Worm (Caenorhabditis elegans) whole organism, mixed stage, embryonic: ENCODE results near the gene F15B9.10.

Experiments
- M03D4.4 ChIP-seq: sonication (generic microtip); optimal IDR thresholded peaks from 2 replicates; lab custom pipeline; 2017; ENCODE audit warnings: mild to moderate bottlenecking, missing genetic modification characterization, missing compliant biosample characterization
- bed-3 ChIP-seq: fragments of 200-800 bp; sonication (Bioruptor generic); optimal IDR thresholded peaks from 3 replicates; lab custom pipeline; 2018; ENCODE audit warnings: mild to moderate bottlenecking, missing genetic modification characterization, moderate library complexity, missing compliant biosample characterization
- blmp-1 ChIP-seq: fragments of 150-350 bp; optimal IDR thresholded peaks from 2 replicates; lab custom pipeline; 2014; ENCODE audit warnings: missing biosample characterization, missing genetic modification characterization
- ceh-43 ChIP-seq: fragments of 200-800 bp; sonication (Bioruptor generic); optimal IDR thresholded peaks from 2 replicates; lab custom pipeline; 2018; ENCODE audit warnings: mild to moderate bottlenecking, missing genetic modification characterization, moderate library complexity, missing compliant biosample characterization
- ceh-83 ChIP-seq: fragments of 200-800 bp; sonication (Bioruptor generic); optimal IDR thresholded peaks from 2 replicates; lab custom pipeline; 2018; ENCODE audit warnings: mild to moderate bottlenecking, missing genetic modification characterization, missing compliant biosample characterization
- ces-1 ChIP-seq: fragments of 150-350 bp; optimal IDR thresholded peaks from 2 replicates; lab custom pipeline; 2014; ENCODE audit warnings: missing biosample characterization, missing genetic modification reagents, missing genetic modification characterization
- drap-1 ChIP-seq: fragments of 200-800 bp; sonication (Bioruptor generic); optimal IDR thresholded peaks from 3 replicates; lab custom pipeline; 2018; ENCODE audit warnings: mild to moderate bottlenecking, missing genetic modification characterization, missing compliant biosample characterization
- elt-1 ChIP-seq: sonication (generic microtip); optimal IDR thresholded peaks from 2 replicates; lab custom pipeline; 2017; ENCODE audit warnings: missing genetic modification characterization, mild to moderate bottlenecking, missing compliant biosample characterization, antibody characterized with exemption, moderate library complexity, borderline replicate concordance; ENCODE audit not compliant: insufficient read depth
- elt-3 ChIP-seq: fragments of 150-350 bp; optimal IDR thresholded peaks from 2 replicates; lab custom pipeline; 2014; ENCODE audit warnings: missing biosample characterization, missing genetic modification characterization
- flh-1 ChIP-seq: fragments of 200-800 bp; sonication (Bioruptor generic); optimal IDR thresholded peaks from 2 replicates; lab custom pipeline; 2018; ENCODE audit warnings: mild to moderate bottlenecking, missing genetic modification characterization, moderate library complexity, missing compliant biosample characterization
- ham-2 ChIP-seq: fragments of 200-800 bp; sonication (Bioruptor generic); optimal IDR thresholded peaks from 2 replicates; lab custom pipeline; 2018; ENCODE audit warnings: mild to moderate bottlenecking, missing genetic modification characterization, missing compliant biosample characterization
- hlh-1 ChIP-seq: fragments of 150-350 bp; optimal IDR thresholded peaks from 2 replicates; lab custom pipeline; 2014; ENCODE audit warnings: missing biosample characterization, missing genetic modification reagents, missing genetic modification characterization
- lin-13 ChIP-seq: fragments of 150-350 bp; optimal IDR thresholded peaks from 2 replicates; lab custom pipeline; 2014; ENCODE audit warnings: missing biosample characterization, missing genetic modification characterization
- lin-32 ChIP-seq: fragments of 200-800 bp; sonication (Bioruptor generic); optimal IDR thresholded peaks from 2 replicates; lab custom pipeline; 2018; ENCODE audit warnings: mild to moderate bottlenecking, missing genetic modification characterization, missing compliant biosample characterization
- lsy-2 ChIP-seq: fragments of 150-350 bp; optimal IDR thresholded peaks from 2 replicates; lab custom pipeline; 2014; ENCODE audit warnings: missing biosample characterization, missing genetic modification characterization
- mab-5 ChIP-seq: fragments of 150-350 bp; optimal IDR thresholded peaks from 2 replicates; lab custom pipeline; 2014; ENCODE audit warnings: missing biosample characterization, missing genetic modification characterization
- mep-1 ChIP-seq: fragments of 150-350 bp; optimal IDR thresholded peaks from 2 replicates; lab custom pipeline; 2017; ENCODE audit warnings: missing biosample characterization, missing genetic modification reagents, missing genetic modification characterization, inconsistent platforms
- nhr-12 ChIP-seq: fragments of 150-350 bp; optimal IDR thresholded peaks from 2 replicates; lab custom pipeline; 2014; ENCODE audit warnings: missing biosample characterization, missing genetic modification characterization
- nhr-2 ChIP-seq: fragments of 150-350 bp; optimal IDR thresholded peaks from 2 replicates; lab custom pipeline; 2014; ENCODE audit warnings: missing biosample characterization, missing genetic modification characterization
- nhr-237 ChIP-seq: fragments of 150-350 bp; optimal IDR thresholded peaks from 2 replicates; lab custom pipeline; 2014; ENCODE audit warnings: missing biosample characterization, missing genetic modification characterization
- nhr-76 ChIP-seq: sonication (generic microtip); optimal IDR thresholded peaks from 2 replicates; lab custom pipeline; 2017; ENCODE audit warnings: missing biosample characterization, missing genetic modification characterization
- sem-2 ChIP-seq: fragments of 200-800 bp; sonication (Bioruptor generic); optimal IDR thresholded peaks from 2 replicates; lab custom pipeline; 2018; ENCODE audit warnings: mild to moderate bottlenecking, missing genetic modification characterization, missing compliant biosample characterization
- snpc-4 ChIP-seq: fragments of 150-350 bp; optimal IDR thresholded peaks from 2 replicates; lab custom pipeline; 2014; ENCODE audit warnings: missing biosample characterization, missing genetic modification characterization
- sptf-1 ChIP-seq: sonication (generic microtip); optimal IDR thresholded peaks from 2 replicates; lab custom pipeline; 2017; ENCODE audit warnings: mild to moderate bottlenecking, missing genetic modification characterization, moderate library complexity, missing compliant biosample characterization
- tbx-8 ChIP-seq: fragments of 200-800 bp; sonication (Bioruptor generic); optimal IDR thresholded peaks from 2 replicates; lab custom pipeline; 2018; ENCODE audit warnings: mild to moderate bottlenecking, missing genetic modification characterization, moderate library complexity, missing compliant biosample characterization
- unc-120 ChIP-seq: sonication (generic microtip); optimal IDR thresholded peaks from 2 replicates; lab custom pipeline; 2017; ENCODE audit warnings: missing genetic modification characterization, missing compliant biosample characterization; ENCODE audit not compliant: poor library complexity, severe bottlenecking
- unc-39 ChIP-seq: fragments of 150-350 bp; optimal IDR thresholded peaks from 2 replicates; lab custom pipeline; 2014; ENCODE audit warnings: missing biosample characterization, missing genetic modification characterization
- zip-8 ChIP-seq: fragments of 150-350 bp; optimal IDR thresholded peaks from 2 replicates; lab custom pipeline; 2014; ENCODE audit warnings: missing biosample characterization, missing genetic modification characterization

F15B9.10 gene

ce11 chrV:13036466-13036865, 27.7 kb upstream of the F15B9.10 start, which contains the start of gene W07G4.2:
W07G4.2 (minus strand) TSS chrV:13036566.
- TF ChIP-seq zip-8 (no peak), ces-1 (GFP tag; lab: Kevin White, UChicago) (no peak), mep-1 (no peak), sptf-1 (tag; lab: Kevin White, UChicago) (no peak), lsy-2 (tag; lab: Kevin White, UChicago) (no peak), sem-2 (GFP tag; lab: Kevin White, UChicago) (no peak), lin-13 (tag; lab: Kevin White, UChicago) (no peak), elt-3 (tag; lab: Kevin White, UChicago) (no peak), M03D4.4 (tag; lab: Kevin White, UChicago) (no peak), nhr-2 (tag; lab: Kevin White, UChicago) (no peak), bed-3 (GFP tag; lab: Kevin White, UChicago) (no peak), hlh-1 (tag; lab: Kevin White, UChicago) (no peak), elt-1 (no peak), mab-5 (no peak), unc-39 (tag; lab: Kevin White, UChicago) (no peak)

- TF ChIP-seq ceh-43 (GFP tag; lab: Kevin White, UChicago) (no peak), M03D4.4 (tag; lab: Kevin White, UChicago) (no peak), flh-1 (no peak), ceh-83 (no peak), mep-1 (no peak), sem-2 (GFP tag; lab: Kevin White, UChicago) (no peak), elt-1 (no peak), hlh-1 (tag; lab: Kevin White, UChicago) (no peak), lin-32 (no peak), drap-1 (GFP tag; lab: Kevin White, UChicago) (no peak), mab-5 (no peak), unc-39 (tag; lab: Kevin White, UChicago) (no peak)
Measured at ce11 chrV:13034604-13035003, 25.9 kb upstream of the F15B9.10 start, which contains the start of gene W07G4.7. W07G4.7 (minus strand) TSS chrV:13034704.

- TF ChIP-seq snpc-4 (tag; lab: Kevin White, UChicago): no peak
- no peak for TF ChIP-seq mep-1
- TF ChIP-seq unc-120 (tag; lab: Kevin White, UChicago): no peak
- TF ChIP-seq ham-2: no peak
- no peak for TF ChIP-seq lsy-2 (tag; lab: Kevin White, UChicago)
- no peak for TF ChIP-seq lin-13 (tag; lab: Kevin White, UChicago)
- no peak for TF ChIP-seq lin-32
- no peak for TF ChIP-seq zip-8
- no peak for TF ChIP-seq ces-1 (GFP tag; lab: Kevin White, UChicago)
- TF ChIP-seq ceh-83: no peak
- no peak for TF ChIP-seq blmp-1 (tag; lab: Kevin White, UChicago)
- TF ChIP-seq tbx-8 (GFP tag; lab: Kevin White, UChicago): no peak
Measured at ce11 chrV:13033223-13033622, 24.5 kb upstream of the F15B9.10 start, which contains the start of gene W07G4.1. W07G4.1 (plus strand) TSS chrV:13033523.

ce11 chrV:13028871-13029270, 20.1 kb upstream of the F15B9.10 start:
- TF ChIP-seq ces-1 (GFP tag; lab: Kevin White, UChicago) (peak; percentile 99), M03D4.4 (tag; lab: Kevin White, UChicago) (no peak)

ce11 chrV:13026631-13027299, 18.0 kb upstream of the F15B9.10 start:
- peak; percentile 94 for TF ChIP-seq ces-1 (GFP tag; lab: Kevin White, UChicago)
- no peak for TF ChIP-seq ceh-43 (GFP tag; lab: Kevin White, UChicago)
- TF ChIP-seq ham-2: no peak
- TF ChIP-seq elt-1: no peak
- TF ChIP-seq mab-5: no peak
- no peak for TF ChIP-seq nhr-237
- no peak for TF ChIP-seq nhr-12 (tag; lab: Kevin White, UChicago)
- no peak for TF ChIP-seq lin-32
- TF ChIP-seq zip-8: peak; percentile 78
- no peak for TF ChIP-seq tbx-8 (GFP tag; lab: Kevin White, UChicago)
- no peak for TF ChIP-seq mep-1
- TF ChIP-seq snpc-4 (tag; lab: Kevin White, UChicago): no peak

ce11 chrV:13025283-13025682, 16.6 kb upstream of the F15B9.10 start:
- no peak for TF ChIP-seq nhr-76
- TF ChIP-seq ces-1 (GFP tag; lab: Kevin White, UChicago): peak; percentile 54
- TF ChIP-seq nhr-2 (tag; lab: Kevin White, UChicago): peak; percentile 85
